Worm (Caenorhabditis elegans): Measurements from ENCODE around the gene pup-2.
A peak's percentile ranks its signal among the peaks of the same experiment; 100 is the strongest.

DNA sequence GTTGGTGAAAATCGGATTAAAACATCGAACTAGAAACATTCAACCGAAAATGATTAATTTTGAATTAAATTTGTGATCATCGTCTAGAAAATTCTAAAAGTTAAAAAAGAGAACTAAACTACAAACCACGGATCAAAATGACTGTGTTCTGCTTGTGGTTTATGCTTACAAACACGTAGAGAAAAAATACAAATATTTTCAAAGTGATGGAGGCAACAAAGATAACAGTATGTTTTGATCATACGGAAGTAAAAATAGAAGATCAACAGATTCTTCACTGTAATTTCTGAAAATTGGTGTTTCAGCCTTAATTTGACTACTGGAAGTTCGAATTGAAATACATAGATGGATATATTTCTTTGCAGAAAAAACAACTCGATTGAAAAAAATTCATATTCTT lies 17.6 kb downstream of the pup-2 start:
- no peak for TF ChIP-seq snpc-1.1 (tag; optimal IDR thresholded peaks at IDR 0.05; ENCODE audit: insufficient read depth)
- TF ChIP-seq lin-35 (GFP tag; optimal IDR thresholded peaks at IDR 0.05), result no peak
- peak; percentile 40 for TF ChIP-seq unc-130 (GFP tag; optimal IDR thresholded peaks at IDR 0.05)
- TF ChIP-seq pbrm-1 (GFP tag; IDR thresholded peaks at IDR 0.05), result no peak
- no peak for TF ChIP-seq hlh-12 (tag; optimal IDR thresholded peaks at IDR 0.05)
- no peak for TF ChIP-seq F57C9.4 (tag; optimal IDR thresholded peaks at IDR 0.05)
- no peak for TF ChIP-seq ama-1 (optimal IDR thresholded peaks at IDR 0.05)
- TF ChIP-seq ama-1 (GFP tag; optimal IDR thresholded peaks at IDR 0.05), result no peak
- no peak for TF ChIP-seq unc-62 (GFP tag; optimal IDR thresholded peaks at IDR 0.05)
- TF ChIP-seq ztf-26 (tag; optimal IDR thresholded peaks at IDR 0.05), result no peak
- TF ChIP-seq hmg-1.2 (GFP tag; IDR thresholded peaks at IDR 0.05), result no peak

Measured in whole organism, young adult.